Fruit fly (Drosophila melanogaster): Measurements from ENCODE around the gene sro.

The sro gene

DNA sequence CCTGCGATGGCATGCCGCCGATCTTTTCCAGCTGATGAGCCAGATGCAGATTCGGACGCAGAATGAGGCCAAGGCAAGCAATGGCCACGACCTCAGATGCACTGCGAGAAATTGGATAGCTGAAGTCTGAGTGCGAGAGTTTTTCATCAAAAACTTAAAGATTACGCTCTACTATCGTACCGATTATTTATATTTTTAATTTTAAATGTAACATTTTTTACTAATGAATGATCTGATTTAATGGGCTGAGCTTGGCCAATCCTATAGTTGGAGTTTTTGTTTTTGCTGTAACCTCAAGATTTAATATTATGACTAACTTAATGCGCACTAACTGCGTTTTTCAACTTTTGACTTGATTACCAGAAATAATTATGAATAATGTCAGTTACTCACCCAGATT is 32.1 kb upstream of the sro start:
- TF ChIP-seq bab1 (GFP tag; optimal IDR thresholded peaks at IDR 0.05), result no peak
- no peak for TF ChIP-seq cic (GFP tag; optimal IDR thresholded peaks at IDR 0.05)
- no peak for TF ChIP-seq ovo (GFP tag; optimal IDR thresholded peaks at IDR 0.05)
- no peak for TF ChIP-seq CG14711 (tag; optimal IDR thresholded peaks at IDR 0.05)
- no peak for TF ChIP-seq tj (GFP tag; optimal IDR thresholded peaks at IDR 0.05)
- no peak for TF ChIP-seq CG1620 (GFP tag; optimal IDR thresholded peaks at IDR 0.05)
- no peak for TF ChIP-seq kay (GFP tag; ENCODE audit: borderline replicate concordance)
- no peak for TF ChIP-seq CG7101 (tag; optimal IDR thresholded peaks at IDR 0.05)
- TF ChIP-seq Crg-1 (GFP tag; optimal IDR thresholded peaks at IDR 0.05), result no peak
- TF ChIP-seq toe (GFP tag; optimal IDR thresholded peaks at IDR 0.05), result no peak
- TF ChIP-seq Hr96 (GFP tag; optimal IDR thresholded peaks at IDR 0.05), result no peak
- no peak for TF ChIP-seq Clk (GFP tag; optimal IDR thresholded peaks at IDR 0.05)

dm6 chr3R:29763154-29763553 is 31.2 kb upstream of the sro start:
- TF ChIP-seq bab1 (GFP tag; optimal IDR thresholded peaks at IDR 0.05) (no peak), kay (GFP tag; ENCODE audit: borderline replicate concordance) (no peak), CG7045 (GFP tag; optimal IDR thresholded peaks at IDR 0.05) (no peak), Mnt (GFP tag; optimal IDR thresholded peaks at IDR 0.05) (no peak), CG11617 (GFP tag; optimal IDR thresholded peaks at IDR 0.05) (no peak), CG7101 (tag; optimal IDR thresholded peaks at IDR 0.05) (no peak), CG14711 (tag; optimal IDR thresholded peaks at IDR 0.05) (no peak), ovo (GFP tag; optimal IDR thresholded peaks at IDR 0.05) (no peak), cic (GFP tag; optimal IDR thresholded peaks at IDR 0.05) (no peak), CG5204 (GFP tag; optimal IDR thresholded peaks at IDR 0.05) (no peak), Crg-1 (GFP tag; optimal IDR thresholded peaks at IDR 0.05) (no peak), tj (GFP tag; optimal IDR thresholded peaks at IDR 0.05) (no peak), Hr96 (GFP tag; optimal IDR thresholded peaks at IDR 0.05) (no peak), CG12768 (GFP tag; optimal IDR thresholded peaks at IDR 0.05) (no peak), CG33017 (tag; optimal IDR thresholded peaks at IDR 0.05) (no peak), Clk (GFP tag; optimal IDR thresholded peaks at IDR 0.05) (no peak), CG1620 (GFP tag; optimal IDR thresholded peaks at IDR 0.05) (no peak), pad (GFP tag; optimal IDR thresholded peaks at IDR 0.05) (no peak), cnc (optimal IDR thresholded peaks at IDR 0.05) (no peak), toe (GFP tag; optimal IDR thresholded peaks at IDR 0.05) (no peak)

DNA sequence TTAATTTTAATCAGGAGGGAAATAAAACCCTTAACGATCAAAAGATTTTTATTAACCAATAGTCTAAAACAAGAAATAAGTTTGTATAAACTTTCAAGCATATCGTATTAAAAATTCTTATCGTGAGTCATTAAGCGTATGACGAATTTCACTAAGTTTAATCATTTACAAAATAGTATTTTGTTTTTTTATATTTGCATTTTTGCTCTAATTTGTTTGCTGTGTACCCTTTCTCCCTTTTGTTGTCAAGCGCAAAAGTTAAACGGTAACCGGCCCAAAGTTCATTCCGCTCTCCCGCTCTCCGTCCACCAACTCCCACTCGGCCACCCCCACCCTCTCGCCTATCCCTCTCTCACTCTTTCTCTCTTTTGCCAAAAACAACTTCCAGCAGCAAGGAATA is 30.6 kb upstream of the sro start:
- no peak for TF ChIP-seq CG7101 (tag; optimal IDR thresholded peaks at IDR 0.05)
- no peak for TF ChIP-seq Hr96 (GFP tag; optimal IDR thresholded peaks at IDR 0.05)
- TF ChIP-seq tj (GFP tag; optimal IDR thresholded peaks at IDR 0.05), result no peak
- TF ChIP-seq Mnt (GFP tag; optimal IDR thresholded peaks at IDR 0.05), result no peak
- TF ChIP-seq CG33017 (tag; optimal IDR thresholded peaks at IDR 0.05), result no peak

DNA sequence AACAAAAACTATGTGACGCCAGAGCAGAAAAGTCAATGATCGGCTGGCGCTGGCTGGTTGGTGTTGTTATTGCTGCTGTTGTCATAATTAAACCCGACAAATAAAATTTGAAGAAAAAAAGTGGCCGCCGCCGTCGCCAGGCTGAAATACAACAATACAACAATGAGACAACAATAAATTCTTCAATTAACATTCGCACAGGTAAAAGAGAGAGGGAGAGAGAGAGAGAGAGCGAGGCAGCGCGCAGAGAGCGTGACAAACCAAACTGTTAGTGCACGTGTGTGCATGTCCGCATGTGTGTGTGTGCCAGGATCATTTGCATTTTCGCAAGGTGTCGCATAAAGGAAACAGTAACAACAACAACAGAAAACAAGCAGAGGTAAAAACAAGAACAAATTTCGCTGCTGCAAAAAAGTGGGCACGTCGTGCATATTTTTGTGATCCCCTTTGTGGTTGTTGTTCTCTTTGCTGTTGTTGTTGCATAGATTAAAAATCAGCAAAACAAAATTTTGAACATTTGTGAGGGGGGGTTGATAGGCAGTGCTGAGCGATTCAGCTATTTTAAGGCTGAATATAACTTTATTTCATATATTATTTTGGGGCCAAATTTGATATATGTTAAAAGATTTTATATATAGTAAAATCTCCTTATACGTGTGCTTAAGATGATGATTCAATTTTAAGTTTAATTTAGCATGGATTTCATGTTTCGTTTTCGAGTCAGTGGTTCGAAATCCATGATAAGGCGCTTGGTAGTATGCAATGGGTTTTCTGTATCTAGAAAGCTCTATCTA is 30.0 kb upstream of the sro start:
- TF ChIP-seq cic (GFP tag; optimal IDR thresholded peaks at IDR 0.05) (no peak), pad (GFP tag; optimal IDR thresholded peaks at IDR 0.05) (no peak), CG12768 (GFP tag; optimal IDR thresholded peaks at IDR 0.05) (peak; percentile 31), CG7101 (tag; optimal IDR thresholded peaks at IDR 0.05) (no peak), tj (GFP tag; optimal IDR thresholded peaks at IDR 0.05) (peak; percentile 76), kay (GFP tag; ENCODE audit: borderline replicate concordance) (peak; percentile 59), CG14711 (tag; optimal IDR thresholded peaks at IDR 0.05) (no peak), CG11617 (GFP tag; optimal IDR thresholded peaks at IDR 0.05) (no peak)

DNA sequence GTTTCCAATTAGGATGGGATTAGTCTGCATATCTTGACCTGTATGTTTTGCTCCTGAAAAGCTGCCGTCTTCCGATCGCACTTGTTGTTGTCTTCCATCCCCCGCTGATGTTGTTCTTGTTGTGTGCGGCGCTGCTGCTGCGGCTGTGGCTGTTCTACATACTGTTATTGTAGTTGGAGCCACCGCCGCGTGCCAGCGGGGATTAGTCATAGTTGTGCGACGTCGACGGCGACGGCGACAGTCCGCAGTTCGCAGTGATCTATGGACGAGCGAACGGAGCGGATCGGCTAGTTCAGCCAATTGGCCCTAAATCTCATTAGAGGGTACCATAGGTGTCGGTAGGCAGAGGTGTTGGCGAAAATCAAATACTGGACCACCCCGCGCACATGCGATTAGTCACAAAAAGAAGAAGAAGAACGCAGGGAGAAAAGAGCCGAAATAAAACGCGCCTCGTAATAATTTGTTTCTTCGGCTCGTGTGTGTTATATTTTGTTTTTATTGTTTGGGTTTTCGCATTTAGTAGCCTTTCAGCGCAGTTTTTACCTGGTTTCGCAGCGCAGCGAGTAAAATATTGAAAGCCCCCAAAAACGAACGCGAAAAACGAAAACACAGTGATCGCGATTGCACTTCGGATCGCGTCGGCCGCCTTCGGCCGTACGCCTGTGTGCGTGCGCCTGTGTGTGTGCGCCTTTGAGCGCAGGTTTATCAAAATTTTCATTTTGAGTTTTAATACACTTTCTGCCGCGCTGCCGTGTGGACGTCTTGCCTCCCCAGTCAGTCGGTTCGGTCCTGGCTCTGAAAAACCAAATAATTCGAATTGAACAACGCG is 28.9 kb upstream of the sro start, which contains the start of gene kay:
TSS of gene kay (plus strand) at position 729 of the 829 bp plus-strand sequence.
- TF ChIP-seq CG1620 (GFP tag; optimal IDR thresholded peaks at IDR 0.05) (no peak), CG7101 (tag; optimal IDR thresholded peaks at IDR 0.05) (no peak), kay (GFP tag; ENCODE audit: borderline replicate concordance) (peak; percentile 53), Hr96 (GFP tag; optimal IDR thresholded peaks at IDR 0.05) (peak; percentile 2), CG12768 (GFP tag; optimal IDR thresholded peaks at IDR 0.05) (peak; percentile 60), cnc (optimal IDR thresholded peaks at IDR 0.05) (no peak), CG11617 (GFP tag; optimal IDR thresholded peaks at IDR 0.05) (no peak), ovo (GFP tag; optimal IDR thresholded peaks at IDR 0.05) (no peak)

DNA sequence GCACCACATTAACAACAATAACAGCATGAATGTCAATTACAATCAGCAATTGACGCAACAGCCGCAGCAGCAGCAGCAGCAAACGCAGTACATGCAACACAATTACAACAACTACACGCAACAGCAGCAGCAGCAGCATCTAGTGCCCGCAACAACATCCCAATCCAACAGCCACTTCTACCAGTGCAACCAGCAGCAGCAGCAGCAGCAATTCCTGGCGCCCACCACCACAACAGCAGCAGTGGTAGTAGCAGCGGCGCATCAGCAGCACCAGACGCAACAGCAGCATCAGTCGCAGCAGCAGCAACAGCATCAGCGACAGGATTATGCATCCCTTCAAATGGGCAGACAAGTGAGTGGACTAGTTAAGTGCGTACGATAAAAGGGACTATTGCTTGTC is 27.2 kb upstream of the sro start:
- TF ChIP-seq CG1620 (GFP tag; optimal IDR thresholded peaks at IDR 0.05), result no peak
- no peak for TF ChIP-seq toe (GFP tag; optimal IDR thresholded peaks at IDR 0.05)
- TF ChIP-seq Clk (GFP tag; optimal IDR thresholded peaks at IDR 0.05), result no peak
- TF ChIP-seq CG7101 (tag; optimal IDR thresholded peaks at IDR 0.05), result no peak
- no peak for TF ChIP-seq cnc (optimal IDR thresholded peaks at IDR 0.05)
- TF ChIP-seq bab1 (GFP tag; optimal IDR thresholded peaks at IDR 0.05), result no peak
- TF ChIP-seq tj (GFP tag; optimal IDR thresholded peaks at IDR 0.05), result no peak
- TF ChIP-seq CG14711 (tag; optimal IDR thresholded peaks at IDR 0.05), result no peak
- TF ChIP-seq pad (GFP tag; optimal IDR thresholded peaks at IDR 0.05), result no peak
- TF ChIP-seq CG12768 (GFP tag; optimal IDR thresholded peaks at IDR 0.05), result no peak
- TF ChIP-seq CG33017 (tag; optimal IDR thresholded peaks at IDR 0.05), result no peak
- TF ChIP-seq Crg-1 (GFP tag; optimal IDR thresholded peaks at IDR 0.05), result no peak
- no peak for TF ChIP-seq CG7045 (GFP tag; optimal IDR thresholded peaks at IDR 0.05)
- TF ChIP-seq Mnt (GFP tag; optimal IDR thresholded peaks at IDR 0.05), result no peak
- TF ChIP-seq cic (GFP tag; optimal IDR thresholded peaks at IDR 0.05), result no peak
- TF ChIP-seq ovo (GFP tag; optimal IDR thresholded peaks at IDR 0.05), result no peak
- TF ChIP-seq kay (GFP tag; ENCODE audit: borderline replicate concordance), result no peak

All from whole organism, adult.